Fruit fly (Drosophila melanogaster) Kc167 (cell line): Measurements from ENCODE around the gene CG4702.

Source experiments
- Myc ChIP-seq: fragments of >200 bp; optimal IDR thresholded peaks from 2 replicates; lab custom pipeline; 2017; ENCODE audit warnings: missing external identifiers
- Sin3A ChIP-seq: fragments of >200 bp; optimal IDR thresholded peaks from 2 replicates; lab custom pipeline; 2018; ENCODE audit warnings: missing external identifiers
- h ChIP-seq: fragments of >200 bp; optimal IDR thresholded peaks from 3 replicates; lab custom pipeline; 2018; ENCODE audit warnings: missing external identifiers
- insv ChIP-seq: fragments of >200 bp; optimal IDR thresholded peaks from 3 replicates; lab custom pipeline; 2018; ENCODE audit warnings: missing external identifiers
- psq ChIP-seq: fragments of >200 bp; optimal IDR thresholded peaks from 2 replicates; lab custom pipeline; 2017; ENCODE audit warnings: missing external identifiers
- ttk ChIP-seq: sonication (Bioruptor generic); optimal IDR thresholded peaks from 2 replicates; lab custom pipeline; 2017; ENCODE audit warnings: missing external identifiers

dm6 chr3R:12168348-12168747 lies 40.3 kb upstream of the CG4702 start:
- TF ChIP-seq Myc (lab: Kevin White, UChicago) (no peak), psq (lab: Kevin White, UChicago) (no peak), h (lab: Kevin White, UChicago) (no peak), Sin3A (lab: Kevin White, UChicago) (no peak), ttk (no peak), insv (no peak)
